Fruit fly (Drosophila melanogaster) whole organism, embryonic: ENCODE measurements around the gene Glyat.

Experiments used
- Atf-2 ChIP-seq: fragments of 200-800 bp; sonication (Bioruptor generic); optimal IDR thresholded peaks from 2 replicates; lab custom pipeline; 2016; ENCODE audit warnings: missing biosample characterization, missing genetic modification characterization
- Atf3 ChIP-seq: fragments of 200-800 bp; sonication (Bioruptor generic); optimal IDR thresholded peaks from 3 replicates; lab custom pipeline; 2016; ENCODE audit warnings: missing biosample characterization, missing genetic modification characterization
- Blimp-1 ChIP-seq: fragments of 200-800 bp; sonication (Bioruptor generic); optimal IDR thresholded peaks from 3 replicates; lab custom pipeline; 2018; ENCODE audit warnings: missing biosample characterization, missing genetic modification characterization, mild to moderate bottlenecking, moderate library complexity, missing genetic modification reagents
- CG10147 ChIP-seq: fragments of 200-800 bp; sonication (Bioruptor generic); optimal IDR thresholded peaks from 2 replicates; lab custom pipeline; 2019; ENCODE audit warnings: missing biosample characterization, mild to moderate bottlenecking, missing genetic modification characterization, moderate library complexity
- CG10654 ChIP-seq: fragments of 200-800 bp; sonication (Bioruptor generic); optimal IDR thresholded peaks from 2 replicates; lab custom pipeline; 2016; ENCODE audit warnings: missing biosample characterization, missing genetic modification characterization
- CG12942 ChIP-seq: fragments of 200-800 bp; sonication (Bioruptor generic); optimal IDR thresholded peaks from 3 replicates; lab custom pipeline; 2016; ENCODE audit warnings: missing biosample characterization, missing genetic modification characterization
- CG14441 ChIP-seq: fragments of 200-800 bp; sonication (Bioruptor generic); IDR thresholded peaks from 2 replicates; pipeline ENCODE4 v1.3.6; 2022; ENCODE audit warnings: missing biosample characterization, missing genetic modification characterization
- CG15073 ChIP-seq: fragments of 200-800 bp; sonication (Bioruptor generic); optimal IDR thresholded peaks from 2 replicates; lab custom pipeline; 2016; ENCODE audit warnings: missing biosample characterization, missing genetic modification characterization
- CG16779 ChIP-seq: fragments of 200-800 bp; sonication (Bioruptor generic); IDR thresholded peaks from 2 replicates; pipeline ENCODE4 v1.3.6; 2022; ENCODE audit warnings: missing biosample characterization, missing genetic modification characterization
- CG18476 ChIP-seq: fragments of 200-800 bp; sonication (Bioruptor generic); optimal IDR thresholded peaks from 2 replicates; lab custom pipeline; 2016; ENCODE audit warnings: missing biosample characterization, mild to moderate bottlenecking, missing genetic modification characterization
- CG18764 ChIP-seq: fragments of 200-800 bp; sonication (Bioruptor generic); optimal IDR thresholded peaks from 3 replicates; lab custom pipeline; 2016; ENCODE audit warnings: missing biosample characterization, missing genetic modification characterization
- CG34376 ChIP-seq: fragments of 200-800 bp; sonication (Bioruptor generic); optimal IDR thresholded peaks from 2 replicates; lab custom pipeline; 2018; ENCODE audit warnings: missing biosample characterization, mild to moderate bottlenecking, missing genetic modification characterization
- CG34422 ChIP-seq: fragments of 200-800 bp; sonication (Bioruptor generic); IDR thresholded peaks from 3 replicates; pipeline ENCODE4 v1.3.6; 2022; ENCODE audit warnings: missing biosample characterization, missing genetic modification characterization
- CG42726 ChIP-seq: fragments of 200-800 bp; sonication (Bioruptor generic); IDR thresholded peaks from 2 replicates; pipeline ENCODE4 v1.3.6; 2022; ENCODE audit warnings: missing biosample characterization, missing genetic modification characterization; ENCODE audit not compliant: partially characterized antibody
- CG4282 ChIP-seq: fragments of 200-800 bp; sonication (Bioruptor generic); optimal IDR thresholded peaks from 2 replicates; lab custom pipeline; 2016; ENCODE audit warnings: missing biosample characterization, missing genetic modification characterization
- CG4360 ChIP-seq: fragments of 200-800 bp; sonication (Bioruptor generic); IDR thresholded peaks from 2 replicates; pipeline ENCODE4 v1.3.6; 2022; ENCODE audit warnings: missing biosample characterization, missing genetic modification characterization
- CG7372 ChIP-seq: fragments of 200-800 bp; sonication (Bioruptor generic); IDR thresholded peaks from 2 replicates; pipeline ENCODE4 v1.3.6; 2022; ENCODE audit warnings: missing biosample characterization, missing genetic modification characterization
- CG7556 ChIP-seq: fragments of 200-800 bp; sonication (Bioruptor generic); optimal IDR thresholded peaks from 2 replicates; lab custom pipeline; 2017; ENCODE audit warnings: missing biosample characterization, mild to moderate bottlenecking, missing genetic modification characterization
- CG9609 ChIP-seq: fragments of 200-800 bp; sonication (Bioruptor generic); optimal IDR thresholded peaks from 3 replicates; lab custom pipeline; 2016; ENCODE audit warnings: missing biosample characterization, missing genetic modification characterization
- CoRest ChIP-seq: fragments of 200-800 bp; sonication (Bioruptor generic); optimal IDR thresholded peaks from 3 replicates; lab custom pipeline; 2018; ENCODE audit warnings: missing biosample characterization, mild to moderate bottlenecking, missing genetic modification characterization, moderate library complexity
- Doc2 ChIP-seq: fragments of 200-800 bp; sonication (Bioruptor generic); IDR thresholded peaks from 2 replicates; pipeline ENCODE4 v1.3.6; 2022; ENCODE audit warnings: missing biosample characterization, missing genetic modification characterization
- H15 ChIP-seq: fragments of 200-800 bp; sonication (Bioruptor generic); IDR thresholded peaks from 3 replicates; pipeline ENCODE4 v1.3.6; 2022; ENCODE audit warnings: missing biosample characterization, missing genetic modification characterization
- HLH54F ChIP-seq: fragments of 200-800 bp; sonication (Bioruptor generic); optimal IDR thresholded peaks from 3 replicates; lab custom pipeline; 2016; ENCODE audit warnings: missing biosample characterization, missing genetic modification characterization
- HLHmδ ChIP-seq: fragments of 200-800 bp; sonication (Bioruptor generic); optimal IDR thresholded peaks from 2 replicates; lab custom pipeline; 2018; ENCODE audit warnings: missing biosample characterization, mild to moderate bottlenecking, missing genetic modification characterization, moderate library complexity
- HmgZ ChIP-seq: fragments of 200-800 bp; sonication (Bioruptor generic); optimal IDR thresholded peaks from 2 replicates; lab custom pipeline; 2018; ENCODE audit warnings: missing biosample characterization, mild to moderate bottlenecking, missing genetic modification characterization
- Myb ChIP-seq: fragments of 200-800 bp; sonication (Bioruptor generic); optimal IDR thresholded peaks from 2 replicates; lab custom pipeline; 2016; ENCODE audit warnings: missing biosample characterization, missing genetic modification characterization
- Nf-YC ChIP-seq: fragments of 200-800 bp; optimal IDR thresholded peaks from 3 replicates; lab custom pipeline; 2019; ENCODE audit warnings: missing biosample characterization, mild to moderate bottlenecking, missing genetic modification characterization, moderate library complexity
- Oaz ChIP-seq: fragments of 200-800 bp; sonication (Bioruptor generic); IDR thresholded peaks from 2 replicates; pipeline ENCODE4 v1.3.6; 2022; ENCODE audit warnings: missing biosample characterization, missing genetic modification characterization
- Pdp1 ChIP-seq, 2 experiments: fragments of 200-800 bp; sonication (Bioruptor generic); optimal IDR thresholded peaks; 3 replicates each; lab custom pipeline; 2016; ENCODE audit warnings: missing biosample characterization in 2 of 2, missing genetic modification characterization in 2 of 2, mild to moderate bottlenecking in 1 of 2, moderate library complexity in 1 of 2
- Six4 ChIP-seq: fragments of 200-800 bp; sonication (Bioruptor generic); optimal IDR thresholded peaks from 2 replicates; lab custom pipeline; 2016; ENCODE audit warnings: missing biosample characterization, missing genetic modification characterization
- Trl ChIP-seq, 3 experiments: fragments of >200 bp in 2 of 3; fragments of 200-800 bp in 1 of 3; sonication (Bioruptor generic) in 1 of 3; optimal IDR thresholded peaks; 2 replicates in 1 of 3; 3 replicates in 2 of 3; lab custom pipeline; 2016 to 2017; ENCODE audit warnings: missing biosample characterization in 1 of 3, missing genetic modification characterization in 1 of 3
- ato ChIP-seq: fragments of 200-800 bp; sonication (Bioruptor generic); IDR thresholded peaks from 2 replicates; pipeline ENCODE4 v1.3.6; 2022; ENCODE audit warnings: missing biosample characterization, missing genetic modification characterization; ENCODE audit not compliant: partially characterized antibody
- az2 ChIP-seq: fragments of 200-800 bp; sonication (Bioruptor generic); optimal IDR thresholded peaks from 3 replicates; lab custom pipeline; 2016; ENCODE audit warnings: missing biosample characterization, missing genetic modification characterization
- br ChIP-seq: fragments of >200 bp; optimal IDR thresholded peaks from 2 replicates; lab custom pipeline; 2017
- caup ChIP-seq: fragments of 200-800 bp; sonication (Bioruptor generic); optimal IDR thresholded peaks from 3 replicates; lab custom pipeline; 2017; ENCODE audit warnings: missing biosample characterization, mild to moderate bottlenecking, missing genetic modification characterization, moderate library complexity; ENCODE audit not compliant: severe bottlenecking
- ci ChIP-seq: fragments of 200-800 bp; sonication (Bioruptor generic); IDR thresholded peaks from 3 replicates; pipeline ENCODE4 v1.3.6; 2022; ENCODE audit warnings: missing biosample characterization, missing genetic modification characterization
- disco-r ChIP-seq: fragments of 200-800 bp; sonication (Bioruptor generic); optimal IDR thresholded peaks from 2 replicates; lab custom pipeline; 2016; ENCODE audit warnings: missing biosample characterization, missing genetic modification characterization
- en ChIP-seq: fragments of 200-800 bp; sonication (Bioruptor generic); optimal IDR thresholded peaks from 2 replicates; lab custom pipeline; 2016; ENCODE audit warnings: missing biosample characterization, missing genetic modification characterization
- gem ChIP-seq: fragments of 200-800 bp; sonication (Bioruptor generic); optimal IDR thresholded peaks from 2 replicates; lab custom pipeline; 2019; ENCODE audit warnings: missing biosample characterization, mild to moderate bottlenecking, missing genetic modification characterization, moderate library complexity
- gsb-n ChIP-seq: fragments of 200-800 bp; sonication (Bioruptor generic); optimal IDR thresholded peaks from 3 replicates; lab custom pipeline; 2018; ENCODE audit warnings: missing biosample characterization, mild to moderate bottlenecking, missing genetic modification characterization
- gt ChIP-seq: fragments of 200-800 bp; sonication (Bioruptor generic); IDR thresholded peaks from 2 replicates; pipeline ENCODE4 v1.3.6; 2022; ENCODE audit warnings: missing biosample characterization, missing genetic modification characterization
- hkb ChIP-seq, 2 experiments: fragments of 200-800 bp in 1 of 2; fragments of >200 bp in 1 of 2; sonication (Bioruptor generic) in 1 of 2; IDR thresholded peaks in 1 of 2; optimal IDR thresholded peaks in 1 of 2; 2 replicates each; pipeline versions ENCODE4 v1.3.6 to Lab custom; 2017 to 2022; ENCODE audit warnings: missing biosample characterization in 1 of 2, missing genetic modification characterization in 1 of 2
- mam ChIP-seq: fragments of 200-800 bp; sonication (Bioruptor generic); optimal IDR thresholded peaks from 3 replicates; lab custom pipeline; 2016; ENCODE audit warnings: missing biosample characterization, missing genetic modification characterization
- phol ChIP-seq: fragments of 200-800 bp; sonication (Bioruptor generic); optimal IDR thresholded peaks from 3 replicates; lab custom pipeline; 2018; ENCODE audit warnings: missing biosample characterization, mild to moderate bottlenecking, missing genetic modification characterization, moderate library complexity
- psq ChIP-seq: fragments of 200-800 bp; sonication (Bioruptor generic); optimal IDR thresholded peaks from 2 replicates; lab custom pipeline; 2017; ENCODE audit warnings: missing biosample characterization, missing genetic modification characterization
- scrt ChIP-seq: fragments of 200-800 bp; sonication (Bioruptor generic); optimal IDR thresholded peaks from 2 replicates; lab custom pipeline; 2018; ENCODE audit warnings: missing biosample characterization, mild to moderate bottlenecking, missing genetic modification characterization, moderate library complexity
- sens ChIP-seq: fragments of 200-800 bp; sonication (Bioruptor generic); peaks from one replicate; lab custom pipeline; 2016; ENCODE audit warnings: missing biosample characterization, missing genetic modification characterization
- seq ChIP-seq: fragments of 200-800 bp; sonication (Bioruptor generic); IDR thresholded peaks from 2 replicates; pipeline ENCODE4 v1.3.6; 2022; ENCODE audit warnings: missing biosample characterization, missing genetic modification characterization
- shn ChIP-seq: fragments of 200-800 bp; sonication (Bioruptor generic); optimal IDR thresholded peaks from 3 replicates; lab custom pipeline; 2016; ENCODE audit warnings: missing biosample characterization, missing genetic modification characterization
- stwl ChIP-seq: fragments of 200-800 bp; sonication (Bioruptor generic); optimal IDR thresholded peaks from 3 replicates; lab custom pipeline; 2018; ENCODE audit warnings: missing biosample characterization, mild to moderate bottlenecking, missing genetic modification characterization, moderate library complexity
- yki ChIP-seq: fragments of >200 bp; optimal IDR thresholded peaks from 3 replicates; lab custom pipeline; 2018

Gene Glyat

dm6 chr2L:8030693-8031210 lies 20.3 kb upstream of the Glyat start, which contains the start of gene Cka (continued):
- TF ChIP-seq stwl (tag; lab: Kevin White, UChicago) (peak; percentile 33), CG15073 (GFP tag; lab: Kevin White, UChicago) (no peak), scrt (no peak), ci (GFP tag; lab: Robert Waterston, UW) (peak; percentile 48; the same call in 2 of the 3 replicates), CG42726 (GFP tag; lab: Robert Waterston, UW) (0 out of 2 replicates have a peak, but pooled peaks have one; percentile 27), CG9609 (GFP tag; lab: Kevin White, UChicago) (no peak), mam (GFP tag; lab: Kevin White, UChicago) (no peak), gsb-n (tag; lab: Kevin White, UChicago) (peak; percentile 52), Blimp-1 (no peak), Atf3 (GFP tag; lab: Kevin White, UChicago) (no peak), Myb (GFP tag; lab: Kevin White, UChicago) (no peak), Pdp1 (GFP tag; optimal IDR thresholded peaks at IDR 0.05; lab: Kevin White, UChicago) (peak in 1 of 2 experiments; percentile 30), CG12942 (GFP tag; lab: Kevin White, UChicago) (no peak), CG10654 (GFP tag; lab: Kevin White, UChicago) (no peak), Doc2 (no peak), CG7372 (GFP tag; lab: Robert Waterston, UW) (0 out of 2 replicates have a peak, but pooled peaks have one; percentile 35), hkb (optimal IDR thresholded peaks at IDR 0.05; lab: Kevin White, UChicago) (peak; percentile 59), hkb (GFP tag; IDR thresholded peaks at IDR 0.05; lab: Robert Waterston, UW) (no peak), HLH54F (GFP tag; lab: Kevin White, UChicago) (no peak), gt (no peak), CoRest (tag; lab: Kevin White, UChicago) (no peak), seq (GFP tag; lab: Robert Waterston, UW) (no peak), br (lab: Kevin White, UChicago) (no peak), yki (lab: Kevin White, UChicago) (no peak), CG7556 (no peak), CG16779 (GFP tag; lab: Robert Waterston, UW) (no peak), Nf-YC (tag; lab: Kevin White, UChicago) (peak; percentile 81), Trl (optimal IDR thresholded peaks at IDR 0.05; lab: Kevin White, UChicago) (no peak), Trl (GFP tag; optimal IDR thresholded peaks at IDR 0.05; lab: Kevin White, UChicago) (no peak), CG4282 (GFP tag; lab: Kevin White, UChicago) (peak; percentile 17), en (GFP tag; lab: Kevin White, UChicago) (no peak), HmgZ (tag; lab: Kevin White, UChicago) (peak; percentile 72), disco-r (GFP tag; lab: Kevin White, UChicago) (no peak), shn (GFP tag; lab: Kevin White, UChicago) (no peak), caup (no peak), CG18764 (no peak), CG34422 (GFP tag; lab: Robert Waterston, UW) (peak; percentile 85), CG34376 (peak; percentile 20), az2 (GFP tag; lab: Kevin White, UChicago) (no peak), sens (GFP tag; lab: Kevin White, UChicago) (peak; percentile 41), CG4360 (GFP tag; lab: Robert Waterston, UW) (no peak), CG18476 (GFP tag; lab: Kevin White, UChicago) (no peak), Oaz (GFP tag; lab: Robert Waterston, UW) (no peak), CG10147 (peak; percentile 21), HLHmδ (GFP tag; lab: Kevin White, UChicago) (peak; percentile 54), Six4 (GFP tag; lab: Kevin White, UChicago) (no peak), H15 (GFP tag; lab: Robert Waterston, UW) (no peak), phol (tag; lab: Kevin White, UChicago) (peak; percentile 7), CG14441 (no peak), Atf-2 (GFP tag; lab: Kevin White, UChicago) (no peak), psq (GFP tag; lab: Kevin White, UChicago) (no peak), ato (GFP tag; lab: Robert Waterston, UW) (no peak), gem (tag; lab: Kevin White, UChicago) (no peak)
